Fruit fly (Drosophila melanogaster): ENCODE data around the gene CG13258.

Gene CG13258

dm6 chr2L:16271486-16271806 is 21.4 kb downstream of the CG13258 start:
- peak; percentile 57 for TF ChIP-seq CG13204 (GFP tag; optimal IDR thresholded peaks at IDR 0.05)
- peak; percentile 62 for TF ChIP-seq EcR (GFP tag; optimal IDR thresholded peaks at IDR 0.05)
- TF ChIP-seq gl (tag; optimal IDR thresholded peaks at IDR 0.05), result no peak

dm6 chr2L:16270667-16271485 is 21.9 kb downstream of the CG13258 start:
- TF ChIP-seq Pif1A (GFP tag; optimal IDR thresholded peaks at IDR 0.05), result peak; percentile 7
- TF ChIP-seq CG8301 (tag; optimal IDR thresholded peaks at IDR 0.05), result peak; percentile 59
- no peak for TF ChIP-seq Ets98B (GFP tag; IDR thresholded peaks at IDR 0.05)
- no peak for TF ChIP-seq EcR (GFP tag; optimal IDR thresholded peaks at IDR 0.05)
- TF ChIP-seq CG13204 (GFP tag; optimal IDR thresholded peaks at IDR 0.05), result no peak
- TF ChIP-seq CG10348 (GFP tag; IDR thresholded peaks at IDR 0.05), result no peak
- peak; percentile 44 for TF ChIP-seq CG14655 (GFP tag; optimal IDR thresholded peaks at IDR 0.05)
- no peak for TF ChIP-seq rn (GFP tag; IDR thresholded peaks at IDR 0.05)

dm6 chr2L:16269232-16270134 is 23.3 kb downstream of the CG13258 start:
- TF ChIP-seq Pif1A (GFP tag; optimal IDR thresholded peaks at IDR 0.05), result peak; percentile 21
- no peak for TF ChIP-seq D1 (tag; optimal IDR thresholded peaks at IDR 0.05)
- TF ChIP-seq CG12605 (GFP tag; IDR thresholded peaks at IDR 0.05), result no peak
- peak; percentile 83 for TF ChIP-seq Snoo (tag; optimal IDR thresholded peaks at IDR 0.05)
- TF ChIP-seq EcR (GFP tag; optimal IDR thresholded peaks at IDR 0.05), result peak; percentile 82
- peak; percentile 49 for TF ChIP-seq CG34367 (tag; optimal IDR thresholded peaks at IDR 0.05)
- TF ChIP-seq CG8301 (tag; optimal IDR thresholded peaks at IDR 0.05), result peak; percentile 26
- peak; percentile 74 for TF ChIP-seq gl (tag; optimal IDR thresholded peaks at IDR 0.05)
- TF ChIP-seq CG15710 (tag; optimal IDR thresholded peaks at IDR 0.05), result peak; percentile 32
- no peak for TF ChIP-seq Pif1B (GFP tag; optimal IDR thresholded peaks at IDR 0.05)
- peak; percentile 55 for TF ChIP-seq CG13204 (GFP tag; optimal IDR thresholded peaks at IDR 0.05)
- TF ChIP-seq CG14655 (GFP tag; optimal IDR thresholded peaks at IDR 0.05), result peak; percentile 61
- TF ChIP-seq CG8159 (tag; optimal IDR thresholded peaks at IDR 0.05), result peak; percentile 55
- no peak for TF ChIP-seq CG17806 (tag; optimal IDR thresholded peaks at IDR 0.05)

dm6 chr2L:16268869-16269231 is 24.0 kb downstream of the CG13258 start:
- TF ChIP-seq CG10348 (GFP tag; IDR thresholded peaks at IDR 0.05) (no peak), Pif1B (GFP tag; optimal IDR thresholded peaks at IDR 0.05) (peak; percentile 39)

dm6 chr2L:16268107-16268539 is 24.7 kb downstream of the CG13258 start:
- TF ChIP-seq CG9948 (tag; optimal IDR thresholded peaks at IDR 0.05) (no peak), CG32121 (GFP tag; IDR thresholded peaks at IDR 0.05) (no peak), CG34367 (tag; optimal IDR thresholded peaks at IDR 0.05) (no peak), Pif1A (GFP tag; optimal IDR thresholded peaks at IDR 0.05) (no peak), gl (tag; optimal IDR thresholded peaks at IDR 0.05) (no peak), EcR (GFP tag; optimal IDR thresholded peaks at IDR 0.05) (peak; percentile 89), CG8301 (tag; optimal IDR thresholded peaks at IDR 0.05) (peak; percentile 17), CG15710 (tag; optimal IDR thresholded peaks at IDR 0.05) (no peak), D1 (tag; optimal IDR thresholded peaks at IDR 0.05) (no peak), fd96Ca (GFP tag; IDR thresholded peaks at IDR 0.05) (no peak), CG14655 (GFP tag; optimal IDR thresholded peaks at IDR 0.05) (no peak), Pif1B (GFP tag; optimal IDR thresholded peaks at IDR 0.05) (no peak), CG8159 (tag; optimal IDR thresholded peaks at IDR 0.05) (no peak), rn (GFP tag; IDR thresholded peaks at IDR 0.05) (no peak), CG13204 (GFP tag; optimal IDR thresholded peaks at IDR 0.05) (peak; percentile 15)

dm6 chr2L:16267159-16268065 is 25.4 kb downstream of the CG13258 start:
- TF ChIP-seq Pif1A (GFP tag; optimal IDR thresholded peaks at IDR 0.05), result no peak
- no peak for TF ChIP-seq CG14655 (GFP tag; optimal IDR thresholded peaks at IDR 0.05)
- no peak for TF ChIP-seq CG13204 (GFP tag; optimal IDR thresholded peaks at IDR 0.05)
- TF ChIP-seq CG15710 (tag; optimal IDR thresholded peaks at IDR 0.05), result peak; percentile 37
- TF ChIP-seq CG8301 (tag; optimal IDR thresholded peaks at IDR 0.05), result peak; percentile 38
- TF ChIP-seq fd96Ca (GFP tag; IDR thresholded peaks at IDR 0.05), result no peak
- TF ChIP-seq CG12605 (GFP tag; IDR thresholded peaks at IDR 0.05), result no peak
- TF ChIP-seq CG17806 (tag; optimal IDR thresholded peaks at IDR 0.05), result peak; percentile 49
- TF ChIP-seq CG32121 (GFP tag; IDR thresholded peaks at IDR 0.05), result no peak
- peak; percentile 30 for TF ChIP-seq CG34367 (tag; optimal IDR thresholded peaks at IDR 0.05)
- TF ChIP-seq EcR (GFP tag; optimal IDR thresholded peaks at IDR 0.05), result peak; percentile 90
- TF ChIP-seq D1 (tag; optimal IDR thresholded peaks at IDR 0.05), result peak; percentile 56
- no peak for TF ChIP-seq Pif1B (GFP tag; optimal IDR thresholded peaks at IDR 0.05)
- TF ChIP-seq CG4496 (GFP tag; IDR thresholded peaks at IDR 0.05), result no peak
- no peak for TF ChIP-seq Snoo (tag; optimal IDR thresholded peaks at IDR 0.05)
- TF ChIP-seq CG8159 (tag; optimal IDR thresholded peaks at IDR 0.05), result peak; percentile 43
- no peak for TF ChIP-seq CG10348 (GFP tag; IDR thresholded peaks at IDR 0.05)
- peak; percentile 48 for TF ChIP-seq CG9948 (tag; optimal IDR thresholded peaks at IDR 0.05)

All from whole organism, pupa.